Fruit fly (Drosophila melanogaster): Measurements from ENCODE around the gene CG7290.

Gene CG7290

dm6 chr3L:20198138-20198559 lies 7.7 kb downstream of the CG7290 start, which contains the start of gene CG42674:
CG42674 (minus strand) TSS chr3L:20198317.
- TF ChIP-seq CG4318 (GFP tag; optimal IDR thresholded peaks at IDR 0.05), result no peak
- no peak for TF ChIP-seq CG11294 (GFP tag; IDR thresholded peaks at IDR 0.05)
- no peak for TF ChIP-seq Lpt (GFP tag; optimal IDR thresholded peaks at IDR 0.05)
- TF ChIP-seq spab (GFP tag; optimal IDR thresholded peaks at IDR 0.05), result no peak
- TF ChIP-seq vri (GFP tag; optimal IDR thresholded peaks at IDR 0.05), result peak; percentile 57
- no peak for TF ChIP-seq CG8119 (GFP tag; IDR thresholded peaks at IDR 0.05)
- TF ChIP-seq cyc (GFP tag; optimal IDR thresholded peaks at IDR 0.05), result no peak
- no peak for TF ChIP-seq CG31627 (GFP tag; optimal IDR thresholded peaks at IDR 0.05)
- TF ChIP-seq svp (GFP tag), result no peak
- TF ChIP-seq CG32006 (GFP tag; optimal IDR thresholded peaks at IDR 0.05), result no peak
- TF ChIP-seq CG16779 (tag; optimal IDR thresholded peaks at IDR 0.05), result peak; percentile 24
- TF ChIP-seq eg (GFP tag; IDR thresholded peaks at IDR 0.05), result peak; percentile 29; the same call in 1 of the 3 replicates
- TF ChIP-seq Smox (GFP tag; optimal IDR thresholded peaks at IDR 0.05), result no peak
- peak; percentile 16 for TF ChIP-seq CG9139 (GFP tag; optimal IDR thresholded peaks at IDR 0.05)
- no peak for TF ChIP-seq Met (GFP tag; optimal IDR thresholded peaks at IDR 0.05)
- peak; percentile 39 for TF ChIP-seq Sox102F (GFP tag; optimal IDR thresholded peaks at IDR 0.05)
- no peak for TF ChIP-seq Ets21C (GFP tag; optimal IDR thresholded peaks at IDR 0.05)
- no peak for TF ChIP-seq Eip75B (GFP tag; optimal IDR thresholded peaks at IDR 0.05)
- TF ChIP-seq acj6 (GFP tag; optimal IDR thresholded peaks at IDR 0.05), result no peak
- TF ChIP-seq CG1621 (tag; optimal IDR thresholded peaks at IDR 0.05), result no peak
- no peak for TF ChIP-seq CG11762 (GFP tag; optimal IDR thresholded peaks at IDR 0.05; ENCODE audit: insufficient read depth)

- TF ChIP-seq Eip93F (GFP tag; optimal IDR thresholded peaks at IDR 0.05), result peak; percentile 20
- TF ChIP-seq Gug (GFP tag; IDR thresholded peaks at IDR 0.05), result no peak
- TF ChIP-seq fkh (GFP tag; optimal IDR thresholded peaks at IDR 0.05), result peak; percentile 12
- TF ChIP-seq vri (GFP tag; optimal IDR thresholded peaks at IDR 0.05), result peak; percentile 43
Measured at dm6 chr3L:20197698-20198097, 8.1 kb downstream of the CG7290 start.

DNA sequence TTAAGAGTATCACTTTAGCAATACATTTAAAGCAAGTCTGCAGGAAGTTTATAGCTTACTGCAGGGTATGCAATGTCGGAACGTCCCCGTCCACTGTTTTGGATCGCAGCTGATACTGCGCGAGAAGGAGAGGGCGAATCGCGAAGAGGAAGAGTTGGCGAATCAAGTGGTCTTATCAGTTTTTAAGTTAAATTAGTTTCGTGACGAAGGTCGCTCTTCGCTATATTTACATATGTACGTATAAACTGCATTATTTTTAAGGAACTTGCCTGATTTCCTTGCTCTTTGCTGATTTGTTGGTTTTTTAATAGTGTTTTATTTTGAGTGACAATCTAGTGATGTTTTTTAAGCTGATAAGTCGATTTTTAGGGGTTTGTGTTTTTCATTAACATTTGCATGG lies 8.6 kb downstream of the CG7290 start:
- TF ChIP-seq eg (GFP tag; IDR thresholded peaks at IDR 0.05) (no peak), Hr39 (GFP tag; optimal IDR thresholded peaks at IDR 0.05) (peak; percentile 19)

- TF ChIP-seq Gug (GFP tag; IDR thresholded peaks at IDR 0.05), result no peak
- no peak for TF ChIP-seq dac (GFP tag; optimal IDR thresholded peaks at IDR 0.05)
- no peak for TF ChIP-seq ss (GFP tag; optimal IDR thresholded peaks at IDR 0.05)
- TF ChIP-seq Met (GFP tag; optimal IDR thresholded peaks at IDR 0.05), result no peak
- no peak for TF ChIP-seq CG32006 (GFP tag; optimal IDR thresholded peaks at IDR 0.05)
- TF ChIP-seq CG11762 (GFP tag; optimal IDR thresholded peaks at IDR 0.05; ENCODE audit: insufficient read depth), result no peak
- TF ChIP-seq Smox (GFP tag; optimal IDR thresholded peaks at IDR 0.05), result no peak
- TF ChIP-seq OdsH (GFP tag; optimal IDR thresholded peaks at IDR 0.05), result no peak
- no peak for TF ChIP-seq CG8319 (GFP tag; optimal IDR thresholded peaks at IDR 0.05)
- no peak for TF ChIP-seq fkh (GFP tag; optimal IDR thresholded peaks at IDR 0.05)
- no peak for TF ChIP-seq CG11294 (GFP tag; IDR thresholded peaks at IDR 0.05)
- no peak for TF ChIP-seq Eip75B (GFP tag; optimal IDR thresholded peaks at IDR 0.05)
- TF ChIP-seq Ets21C (GFP tag; optimal IDR thresholded peaks at IDR 0.05), result no peak
- no peak for TF ChIP-seq Sox15 (GFP tag; optimal IDR thresholded peaks at IDR 0.05)
Measured at dm6 chr3L:20196321-20196720, 9.5 kb downstream of the CG7290 start.

DNA sequence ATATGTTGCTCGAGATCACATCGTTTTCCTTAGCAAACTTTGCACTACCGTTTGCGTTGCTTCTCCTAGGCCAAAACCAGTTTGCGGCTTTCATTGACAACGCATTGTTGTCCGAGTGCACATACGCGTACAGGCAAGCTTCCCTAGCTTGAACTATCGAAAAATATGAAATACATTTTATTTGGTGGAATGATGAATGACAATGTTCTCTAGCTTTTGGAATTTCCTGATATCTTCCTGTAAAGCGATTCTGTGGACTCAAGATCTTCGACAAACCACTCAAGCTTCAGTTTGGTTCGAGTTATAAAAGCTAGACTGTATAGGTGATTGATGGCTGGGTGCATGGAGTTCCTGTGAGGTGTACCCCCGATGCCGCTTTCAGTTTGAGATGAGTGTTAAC lies 10.0 kb downstream of the CG7290 start:
- TF ChIP-seq Eip93F (GFP tag; optimal IDR thresholded peaks at IDR 0.05) (no peak), CG6808 (GFP tag; optimal IDR thresholded peaks at IDR 0.05) (peak; percentile 83), CG8119 (GFP tag; IDR thresholded peaks at IDR 0.05) (peak; percentile 91), lz (GFP tag; optimal IDR thresholded peaks at IDR 0.05) (no peak), CG3919 (GFP tag; optimal IDR thresholded peaks at IDR 0.05) (peak; percentile 90), Sox14 (GFP tag; optimal IDR thresholded peaks at IDR 0.05) (peak; percentile 83), CG31627 (GFP tag; optimal IDR thresholded peaks at IDR 0.05) (no peak), CG3032 (tag; optimal IDR thresholded peaks at IDR 0.05) (peak; percentile 85), pdm3 (GFP tag; optimal IDR thresholded peaks at IDR 0.05) (peak; percentile 85), CG34406 (GFP tag; optimal IDR thresholded peaks at IDR 0.05) (peak; percentile 57), Ets21C (GFP tag; optimal IDR thresholded peaks at IDR 0.05) (no peak), CG1621 (tag; optimal IDR thresholded peaks at IDR 0.05) (peak; percentile 84), esn (GFP tag; optimal IDR thresholded peaks at IDR 0.05) (peak; percentile 33), Ets96B (tag; optimal IDR thresholded peaks at IDR 0.05) (peak; percentile 88), OdsH (GFP tag; optimal IDR thresholded peaks at IDR 0.05) (peak; percentile 83), CG6276 (GFP tag; optimal IDR thresholded peaks at IDR 0.05) (peak; percentile 83), CG10669 (GFP tag; optimal IDR thresholded peaks at IDR 0.05) (peak; percentile 87), fd59A (GFP tag; optimal IDR thresholded peaks at IDR 0.05) (peak; percentile 79), CG7368 (GFP tag; optimal IDR thresholded peaks at IDR 0.05) (peak; percentile 75), dac (GFP tag; optimal IDR thresholded peaks at IDR 0.05) (peak; percentile 88)

Data from whole organism, prepupa.